Fruit fly (Drosophila melanogaster) whole organism, adult: Measurements from ENCODE around the gene CG33934.

Experiments
- CG11617 ChIP-seq: fragments of 200-800 bp; sonication (Bioruptor generic); optimal IDR thresholded peaks from 2 replicates; lab custom pipeline; 2017; ENCODE audit warnings: mild to moderate bottlenecking, missing biosample characterization, missing genetic modification reagents, missing genetic modification characterization
- CG12768 ChIP-seq: fragments of 200-800 bp; sonication (Bioruptor generic); optimal IDR thresholded peaks from 2 replicates; lab custom pipeline; 2017; ENCODE audit warnings: missing biosample characterization, missing genetic modification characterization, mild to moderate bottlenecking, moderate library complexity, missing genetic modification reagents
- CG14711 ChIP-seq: fragments of 200-800 bp; sonication (Bioruptor generic); optimal IDR thresholded peaks from 2 replicates; lab custom pipeline; 2018; ENCODE audit warnings: missing biosample characterization, mild to moderate bottlenecking, missing genetic modification characterization, moderate library complexity
- CG1620 ChIP-seq: fragments of 200-800 bp; sonication (Bioruptor generic); optimal IDR thresholded peaks from 2 replicates; lab custom pipeline; 2016; ENCODE audit warnings: missing biosample characterization, missing genetic modification characterization
- CG33017 ChIP-seq: fragments of 200-800 bp; sonication (Bioruptor generic); optimal IDR thresholded peaks from 2 replicates; lab custom pipeline; 2018; ENCODE audit warnings: missing biosample characterization, mild to moderate bottlenecking, missing genetic modification characterization, moderate library complexity
- CG5204 ChIP-seq: fragments of 200-800 bp; sonication (Bioruptor generic); optimal IDR thresholded peaks from 2 replicates; lab custom pipeline; 2016; ENCODE audit warnings: missing biosample characterization, missing genetic modification characterization
- CG7045 ChIP-seq: fragments of 200-800 bp; sonication (Bioruptor generic); optimal IDR thresholded peaks from 2 replicates; lab custom pipeline; 2017; ENCODE audit warnings: missing biosample characterization, mild to moderate bottlenecking, missing genetic modification characterization
- CG7101 ChIP-seq: fragments of 200-800 bp; sonication (Bioruptor generic); optimal IDR thresholded peaks from 2 replicates; lab custom pipeline; 2018; ENCODE audit warnings: missing biosample characterization, mild to moderate bottlenecking, missing genetic modification characterization, moderate library complexity
- Clk ChIP-seq: fragments of 200-800 bp; sonication (Bioruptor generic); optimal IDR thresholded peaks from 2 replicates; lab custom pipeline; 2017; ENCODE audit warnings: missing biosample characterization, missing genetic modification characterization
- Crg-1 ChIP-seq: fragments of 200-800 bp; sonication (Bioruptor generic); optimal IDR thresholded peaks from 2 replicates; lab custom pipeline; 2016; ENCODE audit warnings: missing biosample characterization, missing genetic modification characterization
- Hr96 ChIP-seq: fragments of 200-800 bp; sonication (Bioruptor generic); optimal IDR thresholded peaks from 2 replicates; lab custom pipeline; 2016; ENCODE audit warnings: missing biosample characterization, missing genetic modification characterization
- Mnt ChIP-seq: fragments of 200-800 bp; sonication (Bioruptor generic); optimal IDR thresholded peaks from 2 replicates; lab custom pipeline; 2016; ENCODE audit warnings: missing biosample characterization, mild to moderate bottlenecking, missing genetic modification characterization
- bab1 ChIP-seq: fragments of 200-800 bp; sonication (Bioruptor generic); optimal IDR thresholded peaks from 3 replicates; lab custom pipeline; 2019; ENCODE audit warnings: missing biosample characterization, mild to moderate bottlenecking, missing genetic modification characterization, moderate library complexity
- cic ChIP-seq: fragments of 200-800 bp; sonication (Bioruptor generic); optimal IDR thresholded peaks from 2 replicates; lab custom pipeline; 2017; ENCODE audit warnings: missing biosample characterization, mild to moderate bottlenecking, missing genetic modification characterization, moderate library complexity
- cnc ChIP-seq, 2 experiments: fragments of >200 bp; optimal IDR thresholded peaks; 2 replicates each; lab custom pipeline; 2017
- kay ChIP-seq: fragments of 200-800 bp; sonication (Bioruptor generic); peaks from one replicate; lab custom pipeline; 2016; ENCODE audit warnings: missing biosample characterization, missing genetic modification characterization, borderline replicate concordance
- ovo ChIP-seq: fragments of 200-800 bp; sonication (Bioruptor generic); optimal IDR thresholded peaks from 2 replicates; lab custom pipeline; 2016; ENCODE audit warnings: missing biosample characterization, missing genetic modification characterization
- pad ChIP-seq: fragments of 200-800 bp; sonication (Bioruptor generic); optimal IDR thresholded peaks from 3 replicates; lab custom pipeline; 2017; ENCODE audit warnings: missing biosample characterization, missing genetic modification characterization, mild to moderate bottlenecking, moderate library complexity, missing genetic modification reagents
- tj ChIP-seq: fragments of 200-800 bp; sonication (Bioruptor generic); optimal IDR thresholded peaks from 3 replicates; lab custom pipeline; 2017; ENCODE audit warnings: missing biosample characterization, mild to moderate bottlenecking, missing genetic modification characterization, moderate library complexity
- toe ChIP-seq: fragments of 200-800 bp; sonication (Bioruptor generic); optimal IDR thresholded peaks from 2 replicates; lab custom pipeline; 2016; ENCODE audit warnings: missing biosample characterization, missing genetic modification characterization

CG33934 gene

DNA sequence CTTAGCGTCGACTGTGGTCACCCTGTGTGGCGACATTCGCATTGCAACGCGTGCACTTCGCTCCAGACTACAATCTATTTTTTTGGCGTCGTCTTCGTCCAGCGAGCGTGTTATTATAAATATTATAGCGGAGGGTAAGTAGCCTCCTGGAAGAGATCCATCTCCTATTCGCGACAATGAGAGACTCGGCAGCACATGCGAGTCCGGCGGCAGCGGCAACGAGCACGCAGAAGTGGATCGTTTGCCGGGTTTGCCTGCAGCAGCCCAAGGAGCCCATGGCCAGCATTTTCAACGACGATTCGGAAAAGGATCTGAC is 10.8 kb upstream of the CG33934 start, which contains the start of gene idc:
Gene idc (plus strand): TSS at position 60 of the 316 bp plus-strand sequence.
- TF ChIP-seq ovo (no peak), CG7101 (tag; lab: Kevin White, UChicago) (no peak), tj (GFP tag; lab: Kevin White, UChicago) (no peak), CG11617 (peak; percentile 59)

DNA sequence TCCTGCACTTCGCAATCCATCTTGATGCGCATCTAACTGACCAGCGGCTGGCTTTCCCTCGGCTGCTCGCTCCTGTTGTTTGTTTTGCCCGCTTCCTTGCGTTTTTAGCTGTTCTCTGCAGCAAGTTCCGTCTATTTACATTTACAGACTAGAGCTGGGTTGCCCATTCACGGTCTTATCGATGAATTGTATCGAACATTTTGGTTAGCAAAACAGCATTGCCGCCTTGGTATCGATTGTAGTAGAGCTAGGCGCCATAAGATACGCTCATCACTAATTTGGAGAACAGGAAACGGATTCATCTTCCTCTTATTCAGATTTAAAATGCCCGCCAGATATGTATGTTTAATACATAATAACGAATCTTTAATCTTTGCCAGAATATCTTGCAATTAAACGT is 6.7 kb upstream of the CG33934 start, which contains the start of gene Regnase-1:
Gene Regnase-1 (minus strand): TSS at position 170 of the 400 bp plus-strand sequence.
- TF ChIP-seq CG14711 (tag; lab: Kevin White, UChicago), result peak; percentile 83
- peak; percentile 96 for TF ChIP-seq bab1 (GFP tag; lab: Kevin White, UChicago)
- TF ChIP-seq kay, result no peak
- peak; percentile 62 for TF ChIP-seq cic
- no peak for TF ChIP-seq cnc (optimal IDR thresholded peaks at IDR 0.05; lab: Kevin White, UChicago)
- TF ChIP-seq Hr96 (GFP tag; lab: Kevin White, UChicago), result peak; percentile 87
- peak; percentile 92 for TF ChIP-seq CG7101 (tag; lab: Kevin White, UChicago)
- peak; percentile 81 for TF ChIP-seq ovo
- TF ChIP-seq CG12768 (GFP tag; lab: Kevin White, UChicago), result peak; percentile 81
- TF ChIP-seq Clk, result peak; percentile 22
- peak; percentile 89 for TF ChIP-seq CG1620
- TF ChIP-seq Crg-1 (GFP tag; lab: Kevin White, UChicago), result peak; percentile 85
- peak; percentile 72 for TF ChIP-seq toe (GFP tag; lab: Kevin White, UChicago)
- peak; percentile 91 for TF ChIP-seq CG7045 (GFP tag; lab: Kevin White, UChicago)
- peak; percentile 63 for TF ChIP-seq CG5204 (GFP tag; lab: Kevin White, UChicago)
- TF ChIP-seq CG33017, result peak; percentile 83
- peak; percentile 78 for TF ChIP-seq Mnt (GFP tag; lab: Kevin White, UChicago)
- peak; percentile 90 for TF ChIP-seq CG11617
- peak; percentile 63 for TF ChIP-seq tj (GFP tag; lab: Kevin White, UChicago)
- TF ChIP-seq pad (GFP tag; lab: Kevin White, UChicago), result peak; percentile 78

DNA sequence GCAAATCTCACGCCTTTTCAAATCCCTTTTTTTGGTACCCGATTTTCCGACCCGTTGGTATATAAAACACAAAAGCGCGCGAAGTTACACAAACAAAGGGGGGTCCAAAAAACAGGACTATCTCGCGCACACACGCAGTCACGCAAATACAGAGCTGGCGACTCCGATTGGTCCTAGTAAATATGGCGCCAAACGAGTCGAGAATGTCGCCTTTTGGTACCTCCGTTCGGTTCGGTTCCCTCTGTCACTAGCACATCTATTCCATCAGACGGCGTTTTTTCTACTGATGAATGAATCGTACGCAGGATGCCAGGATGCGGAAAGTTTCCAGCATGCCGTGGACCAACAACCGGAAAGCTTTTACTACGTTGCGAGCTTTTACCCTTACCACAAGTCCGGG is 13.3 kb downstream of the CG33934 start, which contains the start of gene CG17193:
Gene CG17193 (minus strand): TSS at position 289 of the 400 bp plus-strand sequence.
- TF ChIP-seq cic, result peak; percentile 10
- TF ChIP-seq CG33017, result no peak

DNA sequence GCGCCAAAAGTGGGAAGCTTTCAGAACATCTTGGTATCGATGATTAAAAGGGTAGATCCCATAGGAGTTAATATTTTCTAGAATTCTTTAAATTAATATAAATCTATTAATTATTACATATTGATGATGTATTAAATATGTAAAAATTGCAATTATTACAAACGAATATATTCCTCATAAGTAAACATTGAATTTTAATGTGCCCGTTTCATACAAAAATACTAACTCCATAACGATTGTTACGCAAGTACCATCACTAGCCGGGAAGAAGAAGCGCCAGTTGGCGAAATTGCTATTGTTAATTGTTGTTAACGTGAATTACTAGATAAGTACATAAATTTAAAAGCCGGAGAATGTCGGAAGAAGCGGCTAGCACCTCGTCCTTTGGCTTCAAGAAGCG is 14.9 kb downstream of the CG33934 start, which contains the start of gene mdlc:
Gene mdlc (plus strand): TSS at position 248 of the 400 bp plus-strand sequence.
- TF ChIP-seq CG7101 (tag; lab: Kevin White, UChicago), result no peak
- no peak for TF ChIP-seq cnc (optimal IDR thresholded peaks at IDR 0.05; lab: Kevin White, UChicago)
- TF ChIP-seq CG33017, result no peak
- TF ChIP-seq kay, result peak; percentile 28
- TF ChIP-seq CG5204 (GFP tag; lab: Kevin White, UChicago), result peak; percentile 7
- peak; percentile 14 for TF ChIP-seq CG11617
- TF ChIP-seq CG14711 (tag; lab: Kevin White, UChicago), result no peak
- peak; percentile 0 for TF ChIP-seq toe (GFP tag; lab: Kevin White, UChicago)

- TF ChIP-seq Hr96 (GFP tag; lab: Kevin White, UChicago) (no peak), Crg-1 (GFP tag; lab: Kevin White, UChicago) (no peak), CG11617 (no peak), Mnt (GFP tag; lab: Kevin White, UChicago) (no peak), CG7101 (tag; lab: Kevin White, UChicago) (no peak), toe (GFP tag; lab: Kevin White, UChicago) (no peak), CG33017 (no peak), kay (no peak), pad (GFP tag; lab: Kevin White, UChicago) (no peak), bab1 (GFP tag; lab: Kevin White, UChicago) (no peak), ovo (no peak), cic (no peak), CG5204 (GFP tag; lab: Kevin White, UChicago) (no peak), CG7045 (GFP tag; lab: Kevin White, UChicago) (no peak), tj (GFP tag; lab: Kevin White, UChicago) (no peak), cnc (optimal IDR thresholded peaks at IDR 0.05; lab: Kevin White, UChicago) (no peak), CG14711 (tag; lab: Kevin White, UChicago) (no peak), CG1620 (no peak)
Measured at dm6 chr3R:20058960-20059359, 16.4 kb downstream of the CG33934 start.

- TF ChIP-seq CG11617 (no peak), Mnt (GFP tag; lab: Kevin White, UChicago) (no peak), tj (GFP tag; lab: Kevin White, UChicago) (no peak), CG33017 (no peak), Hr96 (GFP tag; lab: Kevin White, UChicago) (no peak), CG7101 (tag; lab: Kevin White, UChicago) (no peak)
Measured at dm6 chr3R:20059650-20060049, 17.1 kb downstream of the CG33934 start, which contains the start of gene CG4390. Gene CG4390, minus strand, starts transcription at chr3R:20059750.

- TF ChIP-seq CG5204 (GFP tag; lab: Kevin White, UChicago) (no peak), CG33017 (no peak), cic (no peak), Hr96 (GFP tag; lab: Kevin White, UChicago) (no peak), CG7045 (GFP tag; lab: Kevin White, UChicago) (no peak), Mnt (GFP tag; lab: Kevin White, UChicago) (no peak), Clk (no peak)
Measured at dm6 chr3R:20066435-20066834, 23.9 kb downstream of the CG33934 start.
